Worm (Caenorhabditis elegans) whole organism, young adult: ENCODE results near the gene R05F9.9.

ENCODE experiments used
- F22D6.2 ChIP-seq: sonication (generic microtip); optimal IDR thresholded peaks from 2 replicates; lab custom pipeline; 2016; ENCODE audit warnings: mild to moderate bottlenecking, missing genetic modification characterization, missing compliant biosample characterization
- F39B2.1 ChIP-seq: fragments of 200-800 bp; sonication (Bioruptor generic); IDR thresholded peaks from 2 replicates; pipeline ENCODE4 v1.3.6; 2022; ENCODE audit warnings: missing genetic modification reagents, missing genetic modification characterization, missing compliant biosample characterization
- K12H6.12 ChIP-seq: fragments of 200-800 bp; sonication (Bioruptor generic); optimal IDR thresholded peaks from 2 replicates; lab custom pipeline; 2018; ENCODE audit warnings: mild to moderate bottlenecking, missing genetic modification characterization, missing compliant biosample characterization
- Y53G8AR.9 ChIP-seq: fragments of 200-800 bp; sonication (Bioruptor generic); conservative IDR thresholded peaks from 2 replicates; pipeline ENCODE4 v1.3.6; 2022; ENCODE audit warnings: missing genetic modification reagents, missing genetic modification characterization, missing compliant biosample characterization
- athp-1 ChIP-seq: sonication (generic microtip); optimal IDR thresholded peaks from 2 replicates; lab custom pipeline; 2017; ENCODE audit warnings: mild to moderate bottlenecking, missing genetic modification characterization, missing compliant biosample characterization
- bed-1 ChIP-seq: fragments of 200-800 bp; sonication (Bioruptor generic); IDR thresholded peaks from 2 replicates; pipeline ENCODE4 v1.3.6; 2022; ENCODE audit warnings: missing genetic modification reagents, missing genetic modification characterization, missing compliant biosample characterization
- ceh-79 ChIP-seq: sonication (generic microtip); optimal IDR thresholded peaks from 2 replicates; lab custom pipeline; 2017; ENCODE audit warnings: mild to moderate bottlenecking, missing genetic modification characterization, missing compliant biosample characterization
- hlh-12 ChIP-seq: sonication (generic microtip); optimal IDR thresholded peaks from 2 replicates; lab custom pipeline; 2016; ENCODE audit warnings: missing genetic modification characterization, missing compliant biosample characterization
- hsf-1 ChIP-seq: fragments of 200-800 bp; sonication (Bioruptor generic); IDR thresholded peaks from 2 replicates; pipeline ENCODE4 v1.3.6; 2022; ENCODE audit warnings: missing genetic modification reagents, missing genetic modification characterization, missing compliant biosample characterization
- lir-1 ChIP-seq: fragments of 200-800 bp; sonication (Bioruptor generic); conservative IDR thresholded peaks from 2 replicates; pipeline ENCODE4 v1.3.6; 2022; ENCODE audit warnings: missing genetic modification reagents, missing genetic modification characterization, missing compliant biosample characterization
- nfya-1 ChIP-seq: sonication (generic microtip); optimal IDR thresholded peaks from 2 replicates; lab custom pipeline; 2017; ENCODE audit warnings: antibody characterized with exemption, missing compliant biosample characterization, missing genetic modification characterization, borderline replicate concordance; ENCODE audit not compliant: insufficient read depth
- tbp1 ChIP-seq: fragments of 200-800 bp; sonication (Bioruptor generic); optimal IDR thresholded peaks from 2 replicates; lab custom pipeline; 2018; ENCODE audit warnings: mild to moderate bottlenecking, missing genetic modification characterization, missing compliant biosample characterization

ce11 chrII:4915572-4915971 lies 13.7 kb upstream of the R05F9.9 start:
- no peak for TF ChIP-seq nfya-1 (tag; lab: Kevin White, UChicago)
- no peak for TF ChIP-seq F39B2.1 (GFP tag; lab: Robert Waterston, UW)
- TF ChIP-seq bed-1 (GFP tag; lab: Robert Waterston, UW) = no peak
- no peak for TF ChIP-seq Y53G8AR.9 (GFP tag; lab: Robert Waterston, UW)
- no peak for TF ChIP-seq K12H6.12
- no peak for TF ChIP-seq hlh-12 (tag; lab: Kevin White, UChicago)
- TF ChIP-seq hsf-1 (GFP tag; lab: Robert Waterston, UW) = no peak
- no peak for TF ChIP-seq lir-1 (GFP tag; lab: Robert Waterston, UW)
- TF ChIP-seq ceh-79 (tag; lab: Kevin White, UChicago) = no peak
- TF ChIP-seq tbp1 (GFP tag; lab: Kevin White, UChicago) = no peak
- TF ChIP-seq athp-1 = no peak
- TF ChIP-seq F22D6.2 (tag; lab: Kevin White, UChicago) = no peak
